Fruit fly (Drosophila melanogaster): ENCODE results near the gene GluRIIA.

The GluRIIA gene

dm6 chr2L:5546518-5547287 is 8.2 kb upstream of the GluRIIA start, which contains the start of gene Oscillin (continued):
- peak; percentile 89 for TF ChIP-seq zen2 (GFP tag; IDR thresholded peaks at IDR 0.05; ENCODE audit: partially characterized antibody)
- peak; percentile 28 for TF ChIP-seq CG2202 (tag; optimal IDR thresholded peaks at IDR 0.05)
- peak; percentile 64 for TF ChIP-seq abd-A (tag; optimal IDR thresholded peaks at IDR 0.05)
- TF ChIP-seq hb (GFP tag; IDR thresholded peaks at IDR 0.05; ENCODE audit: partially characterized antibody): peak; percentile 84
- TF ChIP-seq Atf6 (GFP tag; IDR thresholded peaks at IDR 0.05): no peak
- no peak for TF ChIP-seq Kr (GFP tag; optimal IDR thresholded peaks at IDR 0.05)
- TF ChIP-seq CG8944 (GFP tag; optimal IDR thresholded peaks at IDR 0.05): no peak
- peak; percentile 32; the same call in 1 of the 2 replicates for TF ChIP-seq inv (GFP tag; IDR thresholded peaks at IDR 0.05; ENCODE audit: partially characterized antibody)
- peak; percentile 48 for TF ChIP-seq CG12391 (tag; optimal IDR thresholded peaks at IDR 0.05)
- no peak for TF ChIP-seq zen (tag; optimal IDR thresholded peaks at IDR 0.05)

dm6 chr2L:5547288-5547777 is 7.5 kb upstream of the GluRIIA start:
- TF ChIP-seq GATAe (GFP tag; conservative IDR thresholded peaks at IDR 0.05) (peak; percentile 46; the same call in 1 of the 2 replicates), Asciz (GFP tag; optimal IDR thresholded peaks at IDR 0.05) (peak; percentile 61), pan (optimal IDR thresholded peaks at IDR 0.05) (no peak), pan (GFP tag; optimal IDR thresholded peaks at IDR 0.05 in 1 of 2, IDR thresholded peaks at IDR 0.05 in 1 of 2) (no peak), CG4328 (GFP tag; optimal IDR thresholded peaks at IDR 0.05) (peak; percentile 9), Fer2 (tag; optimal IDR thresholded peaks at IDR 0.05) (no peak), lov (optimal IDR thresholded peaks at IDR 0.05) (no peak), lov (GFP tag; IDR thresholded peaks at IDR 0.05) (peak; percentile 23; the same call in 1 of the 3 replicates), mld (GFP tag; IDR thresholded peaks at IDR 0.05; ENCODE audit: partially characterized antibody) (0 out of 3 replicates have a peak, but pooled peaks have one; percentile 2), MESR4 (GFP tag; optimal IDR thresholded peaks at IDR 0.05) (no peak), Hr78 (GFP tag; optimal IDR thresholded peaks at IDR 0.05) (peak in 1 of 2 experiments; percentile 22), row (GFP tag; IDR thresholded peaks at IDR 0.05) (no peak), Hr3 (GFP tag; optimal IDR thresholded peaks at IDR 0.05) (no peak), nerfin-1 (tag; optimal IDR thresholded peaks at IDR 0.05) (peak; percentile 33), Dll (GFP tag; IDR thresholded peaks at IDR 0.05; ENCODE audit: partially characterized antibody) (0 out of 4 replicates have a peak, but pooled peaks have one; percentile 37), CG17359 (tag; optimal IDR thresholded peaks at IDR 0.05) (peak; percentile 29), CG10431 (GFP tag; optimal IDR thresholded peaks at IDR 0.05) (peak; percentile 37), CG12659 (GFP tag; optimal IDR thresholded peaks at IDR 0.05) (no peak), zfh1 (GFP tag; IDR thresholded peaks at IDR 0.05) (0 out of 3 replicates have a peak, but pooled peaks have one; percentile 14), CG1233 (GFP tag; optimal IDR thresholded peaks at IDR 0.05) (peak; percentile 12), sd (tag; optimal IDR thresholded peaks at IDR 0.05) (peak; percentile 48), CTCF (GFP tag; optimal IDR thresholded peaks at IDR 0.05) (peak; percentile 2), CG13123 (GFP tag; optimal IDR thresholded peaks at IDR 0.05) (no peak), CG2120 (GFP tag; optimal IDR thresholded peaks at IDR 0.05) (no peak), Vsx1 (GFP tag; optimal IDR thresholded peaks at IDR 0.05) (peak; percentile 77), salm (tag; optimal IDR thresholded peaks at IDR 0.05) (peak; percentile 30), otp (GFP tag; IDR thresholded peaks at IDR 0.05) (no peak), kni (GFP tag; optimal IDR thresholded peaks at IDR 0.05) (peak; percentile 33), lab (GFP tag; optimal IDR thresholded peaks at IDR 0.05) (peak; percentile 47), her (GFP tag; optimal IDR thresholded peaks at IDR 0.05) (no peak), CG3726 (GFP tag; IDR thresholded peaks at IDR 0.05) (no peak), CG15479 (GFP tag; optimal IDR thresholded peaks at IDR 0.05) (peak; percentile 84), crp (GFP tag; optimal IDR thresholded peaks at IDR 0.05) (peak in 1 of 2 experiments; percentile 20), CG34376 (GFP tag; optimal IDR thresholded peaks at IDR 0.05) (peak; percentile 75), CG6175 (GFP tag; IDR thresholded peaks at IDR 0.05) (no peak), sug (tag; optimal IDR thresholded peaks at IDR 0.05) (peak; percentile 89), Ptx1 (GFP tag; IDR thresholded peaks at IDR 0.05) (no peak)
